Fruit fly (Drosophila melanogaster) whole organism, wandering third instar larva: ENCODE results near the gene ras.

Experiments used
- Abd-B ChIP-seq: fragments of >200 bp; optimal IDR thresholded peaks from 2 replicates; lab custom pipeline; 2017; ENCODE audit warnings: missing biosample characterization, missing genetic modification characterization
- CrebA ChIP-seq: fragments of 200-800 bp; sonication (Bioruptor generic); optimal IDR thresholded peaks from 2 replicates; lab custom pipeline; 2016; ENCODE audit warnings: missing biosample characterization, mild to moderate bottlenecking, missing genetic modification characterization, borderline replicate concordance
- Hr78 ChIP-seq: fragments of >200 bp; optimal IDR thresholded peaks from 2 replicates; lab custom pipeline; 2017; ENCODE audit warnings: missing biosample characterization, missing genetic modification characterization
- Hr83 ChIP-seq: fragments of 200-300 bp; sonication (Bioruptor generic); optimal IDR thresholded peaks from 2 replicates; lab custom pipeline; 2016; ENCODE audit warnings: missing biosample characterization, mild to moderate bottlenecking, missing genetic modification characterization, moderate library complexity; ENCODE audit not compliant: poor library complexity, severe bottlenecking
- Mio ChIP-seq: sonication (Bioruptor generic); optimal IDR thresholded peaks from 2 replicates; lab custom pipeline; 2016; ENCODE audit warnings: missing biosample characterization, missing genetic modification characterization
- Myc ChIP-seq: fragments of >200 bp; optimal IDR thresholded peaks from 2 replicates; lab custom pipeline; 2017
- dmrt93B ChIP-seq: fragments of 200-800 bp; sonication (Bioruptor generic); optimal IDR thresholded peaks from 2 replicates; lab custom pipeline; 2018; ENCODE audit warnings: missing biosample characterization, mild to moderate bottlenecking, missing genetic modification characterization
- h ChIP-seq: fragments of 200-800 bp; sonication (Bioruptor generic); optimal IDR thresholded peaks from 3 replicates; lab custom pipeline; 2016; ENCODE audit warnings: missing biosample characterization, mild to moderate bottlenecking, missing genetic modification characterization

DNA sequence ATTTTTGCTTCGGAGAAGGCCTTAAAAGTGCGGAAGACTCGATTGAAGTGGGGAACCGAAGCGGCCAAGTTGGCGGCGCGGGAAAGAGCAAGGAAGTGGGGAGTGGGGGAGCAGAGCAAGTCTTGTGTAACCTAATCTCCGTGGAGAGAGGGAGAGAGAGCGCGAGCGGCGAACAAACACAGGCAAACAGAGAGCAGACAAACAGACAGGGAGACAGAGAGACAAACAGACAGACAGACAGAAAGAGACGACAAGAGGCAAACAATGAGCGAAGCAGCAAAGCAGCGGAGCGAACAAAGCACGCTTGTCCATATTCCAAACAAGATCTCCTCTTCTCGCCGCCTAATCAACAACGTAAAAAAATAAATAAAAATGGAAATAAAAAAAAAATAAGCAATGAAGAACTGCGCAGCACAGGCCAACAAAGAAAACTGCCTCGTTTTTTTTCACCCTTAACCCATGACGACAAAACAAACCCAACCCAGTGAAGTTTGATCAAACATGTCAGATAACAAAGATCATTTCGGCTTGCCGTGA lies 5.4 kb upstream of the ras start:
- TF ChIP-seq Hr83 (no peak), Abd-B (GFP tag; lab: Kevin White, UChicago) (no peak), Myc (lab: Kevin White, UChicago) (no peak), h (peak; percentile 14), dmrt93B (GFP tag; lab: Kevin White, UChicago) (no peak), Hr78 (GFP tag; lab: Kevin White, UChicago) (no peak), CrebA (GFP tag; lab: Kevin White, UChicago) (peak; percentile 56), Mio (GFP tag; lab: Kevin White, UChicago) (no peak)
